Worm (Caenorhabditis elegans) whole organism, L2 larva: ENCODE results near the gene tag-243.

ENCODE experiments used
- C34F6.9 ChIP-seq: fragments of 150-350 bp; optimal IDR thresholded peaks from 2 replicates; lab custom pipeline; 2014; ENCODE audit warnings: missing biosample characterization, missing genetic modification characterization
- ceh-82 ChIP-seq: fragments of 150-350 bp; optimal IDR thresholded peaks from 2 replicates; lab custom pipeline; 2014; ENCODE audit warnings: missing biosample characterization, missing genetic modification characterization
- mdl-1 ChIP-seq, 2 experiments: fragments of 150-350 bp in 1 of 2; sonication (generic microtip) in 1 of 2; optimal IDR thresholded peaks; 2 replicates each; lab custom pipeline; 2017; ENCODE audit warnings: missing biosample characterization in 2 of 2, missing genetic modification characterization in 2 of 2
- nhr-12 ChIP-seq: fragments of 150-350 bp; optimal IDR thresholded peaks from 2 replicates; lab custom pipeline; 2014; ENCODE audit warnings: missing biosample characterization, missing genetic modification characterization

DNA sequence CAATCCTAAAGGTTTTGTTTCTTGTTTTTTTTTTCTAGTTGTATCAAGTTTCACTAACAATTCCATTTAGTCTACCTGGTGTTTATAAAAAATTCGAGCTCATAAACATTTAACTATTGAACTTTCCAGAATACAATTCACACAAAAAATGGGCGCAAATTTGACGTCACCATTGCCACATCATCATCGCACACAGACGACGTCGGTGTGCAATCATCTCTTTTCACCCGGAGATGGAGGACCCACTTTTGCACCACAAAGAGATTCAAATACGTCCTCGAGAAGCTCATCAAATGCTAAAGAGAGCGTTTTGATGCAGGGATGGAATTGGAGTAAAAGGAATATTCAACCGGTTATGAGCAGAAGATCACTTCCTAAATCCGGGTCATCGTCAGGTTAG, 28.8 kb downstream of the tag-243 start:
- no peak for TF ChIP-seq ceh-82 (tag; lab: Kevin White, UChicago)
- TF ChIP-seq mdl-1 (tag; optimal IDR thresholded peaks at IDR 0.05; lab: Kevin White, UChicago) = no peak
- TF ChIP-seq C34F6.9 (tag; lab: Kevin White, UChicago) = no peak
- no peak for TF ChIP-seq nhr-12 (tag; lab: Kevin White, UChicago)
